Fruit fly (Drosophila melanogaster): ENCODE data around the gene CG13375.

CG13375 gene

dm6 chrX:245802-246201 lies 49.0 kb downstream of the CG13375 start, which contains the start of the genes CG3038 and G9a (continued):
- TF ChIP-seq Sin3A (optimal IDR thresholded peaks at IDR 0.05) (peak; percentile 75), CG18011 (GFP tag; optimal IDR thresholded peaks at IDR 0.05) (no peak), usp (GFP tag; optimal IDR thresholded peaks at IDR 0.05) (no peak), shn (GFP tag; optimal IDR thresholded peaks at IDR 0.05) (peak; percentile 13), pho (GFP tag; optimal IDR thresholded peaks at IDR 0.05) (peak; percentile 10), CG2116 (GFP tag; optimal IDR thresholded peaks at IDR 0.05) (peak; percentile 97), CG2120 (GFP tag; optimal IDR thresholded peaks at IDR 0.05) (peak; percentile 47), tin (GFP tag; optimal IDR thresholded peaks at IDR 0.05) (no peak), CG8089 (GFP tag; optimal IDR thresholded peaks at IDR 0.05) (peak; percentile 30), Hand (GFP tag; optimal IDR thresholded peaks at IDR 0.05) (peak; percentile 0), H2.0 (GFP tag; IDR thresholded peaks at IDR 0.05) (no peak), CG12219 (GFP tag; optimal IDR thresholded peaks at IDR 0.05) (no peak), ken (GFP tag; IDR thresholded peaks at IDR 0.05) (no peak), gsb-n (tag; optimal IDR thresholded peaks at IDR 0.05) (peak; percentile 53), CG10654 (GFP tag; optimal IDR thresholded peaks at IDR 0.05) (peak; percentile 9), CG7556 (GFP tag; optimal IDR thresholded peaks at IDR 0.05) (peak; percentile 23), Ssrp (tag; optimal IDR thresholded peaks at IDR 0.05) (no peak), CG12942 (GFP tag; optimal IDR thresholded peaks at IDR 0.05) (no peak), tll (GFP tag; optimal IDR thresholded peaks at IDR 0.05) (no peak), CG9876 (GFP tag; optimal IDR thresholded peaks at IDR 0.05) (peak; percentile 37), CG18476 (GFP tag; optimal IDR thresholded peaks at IDR 0.05) (peak; percentile 8), CG9817 (tag; optimal IDR thresholded peaks at IDR 0.05) (no peak), CG30431 (GFP tag; optimal IDR thresholded peaks at IDR 0.05) (no peak), CG10462 (GFP tag; optimal IDR thresholded peaks at IDR 0.05) (no peak), CG9797 (GFP tag; optimal IDR thresholded peaks at IDR 0.05) (peak; percentile 67), CG15269 (tag; optimal IDR thresholded peaks at IDR 0.05) (no peak), sima (GFP tag; optimal IDR thresholded peaks at IDR 0.05) (no peak), Jarid2 (GFP tag; optimal IDR thresholded peaks at IDR 0.05) (peak; percentile 79), sr (GFP tag; IDR thresholded peaks at IDR 0.05) (no peak), otp (GFP tag; IDR thresholded peaks at IDR 0.05) (no peak), sna (GFP tag; IDR thresholded peaks at IDR 0.05; ENCODE audit: partially characterized antibody) (no peak), CG12299 (tag; optimal IDR thresholded peaks at IDR 0.05) (peak; percentile 62), Six4 (GFP tag; optimal IDR thresholded peaks at IDR 0.05) (no peak), zen2 (GFP tag; IDR thresholded peaks at IDR 0.05; ENCODE audit: partially characterized antibody) (no peak), z (GFP tag; IDR thresholded peaks at IDR 0.05) (no peak), tio (GFP tag; optimal IDR thresholded peaks at IDR 0.05) (no peak), CG1024 (GFP tag; IDR thresholded peaks at IDR 0.05) (no peak), pan (optimal IDR thresholded peaks at IDR 0.05) (no peak), pan (GFP tag; optimal IDR thresholded peaks at IDR 0.05 in 1 of 2, IDR thresholded peaks at IDR 0.05 in 1 of 2) (no peak), twi (tag; optimal IDR thresholded peaks at IDR 0.05) (peak; percentile 9), trh (GFP tag; optimal IDR thresholded peaks at IDR 0.05) (no peak), CG3847 (GFP tag; IDR thresholded peaks at IDR 0.05) (no peak), Nf-YC (tag; optimal IDR thresholded peaks at IDR 0.05) (peak; percentile 52), zen (tag; optimal IDR thresholded peaks at IDR 0.05) (peak; percentile 56), bigmax (GFP tag; optimal IDR thresholded peaks at IDR 0.05) (peak; percentile 15), CG14441 (GFP tag; IDR thresholded peaks at IDR 0.05) (no peak), wek (GFP tag; optimal IDR thresholded peaks at IDR 0.05) (no peak), CG6175 (GFP tag; IDR thresholded peaks at IDR 0.05) (no peak), az2 (GFP tag; optimal IDR thresholded peaks at IDR 0.05) (no peak), dysf (GFP tag; IDR thresholded peaks at IDR 0.05) (no peak), tna (GFP tag; IDR thresholded peaks at IDR 0.05; ENCODE audit: partially characterized antibody) (no peak), ro (GFP tag; IDR thresholded peaks at IDR 0.05) (no peak), CG4730 (GFP tag; IDR thresholded peaks at IDR 0.05) (no peak)
